Worm (Caenorhabditis elegans) whole organism, late embryonic: ENCODE data around the gene K02E11.10.

Experiments
- F13H6.1 ChIP-seq: sonication (generic microtip); optimal IDR thresholded peaks from 2 replicates; lab custom pipeline; 2016; ENCODE audit warnings: missing genetic modification characterization, missing compliant biosample characterization
- K02D7.2 ChIP-seq: sonication (generic microtip); optimal IDR thresholded peaks from 2 replicates; lab custom pipeline; 2017; ENCODE audit warnings: mild to moderate bottlenecking, missing genetic modification characterization, missing compliant biosample characterization
- Y22D7AL.16 ChIP-seq: sonication (generic microtip); optimal IDR thresholded peaks from 2 replicates; lab custom pipeline; 2016; ENCODE audit warnings: missing genetic modification characterization, missing compliant biosample characterization
- ceh-14 ChIP-seq: sonication (generic microtip); optimal IDR thresholded peaks from 2 replicates; lab custom pipeline; 2016; ENCODE audit warnings: missing genotype, missing genetic modification characterization, missing compliant biosample characterization
- ceh-18 ChIP-seq: sonication (generic microtip); optimal IDR thresholded peaks from 2 replicates; lab custom pipeline; 2016; ENCODE audit warnings: missing genetic modification characterization, missing compliant biosample characterization
- ceh-19 ChIP-seq: fragments of 200-800 bp; sonication (Bioruptor generic); optimal IDR thresholded peaks from 2 replicates; lab custom pipeline; 2018; ENCODE audit warnings: mild to moderate bottlenecking, missing genetic modification characterization, missing compliant biosample characterization
- ceh-31 ChIP-seq: sonication (generic microtip); optimal IDR thresholded peaks from 2 replicates; lab custom pipeline; 2016; ENCODE audit warnings: missing genetic modification characterization, missing compliant biosample characterization
- ceh-34 ChIP-seq: sonication (generic microtip); optimal IDR thresholded peaks from 2 replicates; lab custom pipeline; 2016; ENCODE audit warnings: mild to moderate bottlenecking, missing genetic modification characterization, missing compliant biosample characterization
- che-1 ChIP-seq: sonication (generic microtip); optimal IDR thresholded peaks from 2 replicates; lab custom pipeline; 2016; ENCODE audit warnings: mild to moderate bottlenecking, missing genetic modification characterization, missing compliant biosample characterization
- ets-4 ChIP-seq: sonication (generic microtip); optimal IDR thresholded peaks from 2 replicates; lab custom pipeline; 2016; ENCODE audit warnings: missing genetic modification characterization, missing compliant biosample characterization
- fkh-10 ChIP-seq: fragments of 150-350 bp; optimal IDR thresholded peaks from 2 replicates; lab custom pipeline; 2014; ENCODE audit warnings: missing biosample characterization, missing genetic modification reagents, missing genetic modification characterization
- fkh-6 ChIP-seq: sonication (generic microtip); optimal IDR thresholded peaks from 2 replicates; lab custom pipeline; 2016; ENCODE audit warnings: missing genetic modification characterization, missing compliant biosample characterization
- lim-6 ChIP-seq: sonication (generic microtip); optimal IDR thresholded peaks from 2 replicates; lab custom pipeline; 2016; ENCODE audit warnings: missing genetic modification characterization, missing compliant biosample characterization
- madf-2 ChIP-seq: sonication (generic microtip); optimal IDR thresholded peaks from 2 replicates; lab custom pipeline; 2017; ENCODE audit warnings: missing genetic modification characterization, missing compliant biosample characterization
- nfya-1 ChIP-seq: sonication (generic microtip); optimal IDR thresholded peaks from 2 replicates; lab custom pipeline; 2017; ENCODE audit warnings: missing genetic modification characterization, mild to moderate bottlenecking, missing compliant biosample characterization, antibody characterized with exemption, moderate library complexity
- pax-1 ChIP-seq: fragments of 150-350 bp; optimal IDR thresholded peaks from 2 replicates; lab custom pipeline; 2014; ENCODE audit warnings: missing biosample characterization, missing genetic modification characterization
- pqm-1 ChIP-seq: sonication (generic microtip); optimal IDR thresholded peaks from 2 replicates; lab custom pipeline; 2016; ENCODE audit warnings: missing genetic modification characterization, missing compliant biosample characterization
- pros-1 ChIP-seq: fragments of 150-350 bp; optimal IDR thresholded peaks from 2 replicates; lab custom pipeline; 2014; ENCODE audit warnings: missing biosample characterization, missing genetic modification reagents, missing genetic modification characterization
- zip-5 ChIP-seq: sonication (generic microtip); optimal IDR thresholded peaks from 2 replicates; lab custom pipeline; 2016; ENCODE audit warnings: missing genetic modification characterization, missing compliant biosample characterization

K02E11.10 gene

DNA sequence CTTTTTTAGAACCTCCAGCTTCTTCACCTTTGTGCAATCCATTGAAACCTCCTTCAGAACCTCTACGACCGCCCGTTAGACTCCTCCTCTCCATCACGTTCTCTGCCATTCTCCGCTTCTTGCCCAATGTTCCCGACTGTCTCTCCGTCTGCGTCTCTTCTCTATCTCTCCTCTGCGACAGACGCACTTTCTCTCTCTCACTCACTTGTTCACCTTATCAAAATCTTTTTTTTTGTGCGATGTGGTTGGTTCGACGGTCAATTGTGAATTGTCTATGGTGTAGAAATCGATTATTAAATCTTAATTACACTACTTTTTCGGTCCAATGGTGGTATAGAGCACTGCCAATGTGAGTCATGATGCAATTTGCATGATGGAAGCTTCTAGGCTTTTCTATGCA is 47.5 kb downstream of the K02E11.10 start, which contains the start of gene atfs-1 (continued):
- TF ChIP-seq ceh-19 (no peak), ceh-34 (no peak), zip-5 (no peak), F13H6.1 (no peak), fkh-10 (GFP tag; lab: Kevin White, UChicago) (no peak), pqm-1 (tag; lab: Kevin White, UChicago) (peak; percentile 11), fkh-6 (tag; lab: Kevin White, UChicago) (no peak), che-1 (tag; lab: Kevin White, UChicago) (no peak), ets-4 (tag; lab: Kevin White, UChicago) (no peak), ceh-18 (tag; lab: Kevin White, UChicago) (peak; percentile 53), pros-1 (tag; lab: Kevin White, UChicago) (no peak), pax-1 (tag; lab: Kevin White, UChicago) (no peak), madf-2 (tag; lab: Kevin White, UChicago) (no peak), Y22D7AL.16 (tag; lab: Kevin White, UChicago) (no peak)

DNA sequence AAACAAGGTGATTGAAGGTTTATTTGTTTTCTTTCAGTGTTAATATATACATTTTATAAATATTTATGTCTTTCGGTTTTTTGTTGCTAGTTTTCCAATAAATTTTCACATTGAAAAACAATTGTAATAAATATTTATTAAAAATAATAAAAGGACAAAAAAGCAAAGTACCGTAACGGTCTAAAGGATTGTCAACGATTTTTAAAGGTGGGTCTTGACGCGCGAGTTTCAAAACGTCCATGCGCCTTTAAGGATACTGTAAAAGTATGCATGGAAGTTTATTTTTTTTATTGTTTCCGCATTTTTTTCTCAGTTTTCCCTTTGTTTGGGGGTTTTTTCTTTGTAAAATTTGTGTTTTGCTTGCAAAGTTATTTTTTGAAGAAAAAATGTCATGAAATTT is 48.1 kb downstream of the K02E11.10 start:
- TF ChIP-seq F13H6.1 = no peak
- TF ChIP-seq K02D7.2 (tag; lab: Kevin White, UChicago) = no peak
- TF ChIP-seq ceh-31 (tag; lab: Kevin White, UChicago) = no peak
- no peak for TF ChIP-seq pax-1 (tag; lab: Kevin White, UChicago)
- no peak for TF ChIP-seq nfya-1 (tag; lab: Kevin White, UChicago)
- no peak for TF ChIP-seq lim-6 (tag; lab: Kevin White, UChicago)
- TF ChIP-seq fkh-10 (GFP tag; lab: Kevin White, UChicago) = no peak
- TF ChIP-seq fkh-6 (tag; lab: Kevin White, UChicago) = no peak
- no peak for TF ChIP-seq ceh-14 (tag; lab: Kevin White, UChicago)
